Worm (Caenorhabditis elegans) whole organism, midembryonic: Measurements from ENCODE around the gene clec-70.

Experiments
- T22C8.4 ChIP-seq: fragments of 200-800 bp; sonication (Bioruptor generic); IDR thresholded peaks from 2 replicates; pipeline ENCODE4 v1.3.6; 2022; ENCODE audit warnings: missing genetic modification characterization, missing compliant biosample characterization
- cog-1 ChIP-seq: sonication (generic microtip); optimal IDR thresholded peaks from 2 replicates; lab custom pipeline; 2016; ENCODE audit warnings: missing genetic modification characterization, missing compliant biosample characterization
- flt-1 ChIP-seq: fragments of 200-800 bp; sonication (Bioruptor generic); IDR thresholded peaks from 2 replicates; pipeline ENCODE4 v1.3.6; 2022; ENCODE audit warnings: missing genetic modification characterization, missing compliant biosample characterization
- klf-2 ChIP-seq: fragments of 200-800 bp; sonication (Bioruptor generic); conservative IDR thresholded peaks from 2 replicates; pipeline ENCODE4 v1.3.6; 2022; ENCODE audit warnings: missing genetic modification reagents, missing genetic modification characterization, missing compliant biosample characterization
- med-1 ChIP-seq: sonication (generic microtip); optimal IDR thresholded peaks from 2 replicates; lab custom pipeline; 2017; ENCODE audit warnings: missing genetic modification characterization, mild to moderate bottlenecking, missing compliant biosample characterization, antibody characterized with exemption, missing genetic modification reagents; ENCODE audit not compliant: insufficient read depth
- ref-1 ChIP-seq: fragments of 200-800 bp; sonication (Bioruptor generic); conservative IDR thresholded peaks from 2 replicates; pipeline ENCODE4 v1.3.6; 2022; ENCODE audit warnings: missing genetic modification reagents, missing genetic modification characterization, missing compliant biosample characterization
- tab-1 ChIP-seq: fragments of 200-800 bp; sonication (Bioruptor generic); IDR thresholded peaks from 2 replicates; pipeline ENCODE4 v1.3.6; 2022; ENCODE audit warnings: missing genetic modification characterization, missing compliant biosample characterization
- ztf-29 ChIP-seq: fragments of 200-800 bp; sonication (Bioruptor generic); IDR thresholded peaks from 2 replicates; pipeline ENCODE4 v1.3.6; 2022; ENCODE audit warnings: missing genetic modification reagents, missing genetic modification characterization, missing compliant biosample characterization

DNA sequence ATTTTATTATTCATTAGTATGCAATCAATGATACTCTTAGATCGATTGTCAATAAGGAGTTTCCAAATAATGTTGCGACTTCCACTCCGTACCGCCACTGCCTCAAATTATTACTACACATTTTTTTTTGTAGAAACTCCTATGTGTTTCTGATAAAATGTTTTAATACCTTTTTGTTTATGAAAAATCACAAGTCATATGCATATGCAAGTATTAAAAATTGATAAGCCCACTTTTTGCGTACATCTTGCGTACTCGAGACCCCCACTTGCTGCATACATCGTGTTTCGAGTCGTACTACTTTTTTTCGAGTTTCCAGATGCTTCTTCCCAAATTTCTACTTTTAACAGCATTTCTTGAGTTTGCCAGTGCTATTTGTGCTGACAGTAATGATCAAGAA is 32.5 kb downstream of the clec-70 start, which contains the start of gene clec-76:
- no peak for TF ChIP-seq klf-2 (GFP tag; lab: Robert Waterston, UW)
- no peak for TF ChIP-seq T22C8.4 (GFP tag; lab: Robert Waterston, UW)
- no peak for TF ChIP-seq flt-1 (GFP tag; lab: Robert Waterston, UW)
- TF ChIP-seq med-1 (GFP tag; lab: Kevin White, UChicago) = no peak
- no peak for TF ChIP-seq tab-1 (GFP tag; lab: Robert Waterston, UW)
- no peak for TF ChIP-seq ztf-29 (GFP tag; lab: Robert Waterston, UW)
- no peak for TF ChIP-seq cog-1
- TF ChIP-seq ref-1 (GFP tag; lab: Robert Waterston, UW) = no peak
